Worm (Caenorhabditis elegans) whole organism, young adult: ENCODE results near the gene bath-42.

Experiments
- D2030.7 ChIP-seq: fragments of 200-800 bp; sonication (Bioruptor generic); IDR thresholded peaks from 2 replicates; pipeline ENCODE4 v1.3.6; 2022; ENCODE audit warnings: missing genetic modification reagents, missing genetic modification characterization, missing compliant biosample characterization
- F23B12.7 ChIP-seq: sonication (generic microtip); optimal IDR thresholded peaks from 2 replicates; lab custom pipeline; 2017; ENCODE audit warnings: missing genetic modification characterization, mild to moderate bottlenecking, missing compliant biosample characterization, antibody characterized with exemption, moderate library complexity; ENCODE audit not compliant: insufficient read depth
- F37B4.10 ChIP-seq: fragments of 200-800 bp; sonication (Bioruptor generic); IDR thresholded peaks from 2 replicates; pipeline ENCODE4 v1.3.6; 2022; ENCODE audit warnings: missing genetic modification characterization, missing compliant biosample characterization
- F39B2.1 ChIP-seq: fragments of 200-800 bp; sonication (Bioruptor generic); IDR thresholded peaks from 2 replicates; pipeline ENCODE4 v1.3.6; 2022; ENCODE audit warnings: missing genetic modification reagents, missing genetic modification characterization, missing compliant biosample characterization
- F57C9.4 ChIP-seq: sonication (generic microtip); optimal IDR thresholded peaks from 2 replicates; lab custom pipeline; 2017; ENCODE audit warnings: mild to moderate bottlenecking, missing genetic modification characterization, missing compliant biosample characterization
- K11D2.4 ChIP-seq: fragments of 200-800 bp; sonication (Bioruptor generic); IDR thresholded peaks from 2 replicates; pipeline ENCODE4 v1.3.6; 2022; ENCODE audit warnings: missing genetic modification reagents, missing genetic modification characterization, missing compliant biosample characterization
- Y53F4B.3 ChIP-seq: fragments of 200-800 bp; sonication (Bioruptor generic); IDR thresholded peaks from 2 replicates; pipeline ENCODE4 v1.3.6; 2022; ENCODE audit warnings: missing genetic modification reagents, missing genetic modification characterization, missing compliant biosample characterization
- Y79H2A.3 ChIP-seq: fragments of 200-800 bp; sonication (Bioruptor generic); conservative IDR thresholded peaks from 2 replicates; pipeline ENCODE4 v1.3.6; 2022; ENCODE audit warnings: missing genetic modification reagents, missing genetic modification characterization, missing compliant biosample characterization
- Y95B8A.8 ChIP-seq: fragments of 200-800 bp; sonication (Bioruptor generic); IDR thresholded peaks from 2 replicates; pipeline ENCODE4 v1.3.6; 2022; ENCODE audit warnings: missing genetic modification reagents, missing genetic modification characterization, missing compliant biosample characterization
- ZK185.1 ChIP-seq: sonication (generic microtip); optimal IDR thresholded peaks from 2 replicates; lab custom pipeline; 2016; ENCODE audit warnings: mild to moderate bottlenecking, missing genetic modification characterization, missing compliant biosample characterization; ENCODE audit not compliant: poor library complexity, severe bottlenecking
- akir-1 ChIP-seq: fragments of 200-800 bp; sonication (Bioruptor generic); optimal IDR thresholded peaks from 2 replicates; lab custom pipeline; 2018; ENCODE audit warnings: mild to moderate bottlenecking, missing genetic modification characterization, moderate library complexity, missing compliant biosample characterization
- attf-3 ChIP-seq: fragments of 200-800 bp; sonication (Bioruptor generic); conservative IDR thresholded peaks from 2 replicates; pipeline ENCODE4 v1.3.6; 2022; ENCODE audit warnings: missing genetic modification reagents, missing genetic modification characterization, missing compliant biosample characterization
- attf-5 ChIP-seq: fragments of 200-800 bp; sonication (Bioruptor generic); optimal IDR thresholded peaks from 2 replicates; lab custom pipeline; 2018; ENCODE audit warnings: mild to moderate bottlenecking, missing genetic modification characterization, missing compliant biosample characterization
- attf-6 ChIP-seq: fragments of 200-800 bp; sonication (Bioruptor generic); IDR thresholded peaks from 2 replicates; pipeline ENCODE4 v1.3.6; 2022; ENCODE audit warnings: missing genetic modification reagents, missing genetic modification characterization, missing compliant biosample characterization
- cebp-2 ChIP-seq: fragments of 200-800 bp; sonication (Bioruptor generic); IDR thresholded peaks from 2 replicates; pipeline ENCODE4 v1.3.6; 2022; ENCODE audit warnings: missing genetic modification characterization, missing compliant biosample characterization
- ceh-58 ChIP-seq: fragments of 200-800 bp; sonication (Bioruptor generic); IDR thresholded peaks from 2 replicates; pipeline ENCODE4 v1.3.6; 2022; ENCODE audit warnings: missing genetic modification characterization, missing compliant biosample characterization
- egl-18 ChIP-seq: fragments of 200-800 bp; sonication (Bioruptor generic); IDR thresholded peaks from 2 replicates; pipeline ENCODE4 v1.3.6; 2022; ENCODE audit warnings: missing genetic modification reagents, missing genetic modification characterization, missing compliant biosample characterization
- ekl-4 ChIP-seq: fragments of 200-800 bp; sonication (Bioruptor generic); IDR thresholded peaks from 2 replicates; pipeline ENCODE4 v1.3.6; 2022; ENCODE audit warnings: missing genetic modification reagents, missing genetic modification characterization, missing compliant biosample characterization
- fkh-3 ChIP-seq: sonication (generic microtip); optimal IDR thresholded peaks from 2 replicates; lab custom pipeline; 2016; ENCODE audit warnings: mild to moderate bottlenecking, missing genetic modification characterization, missing compliant biosample characterization
- hmg-1.2 ChIP-seq: fragments of 200-800 bp; sonication (Bioruptor generic); IDR thresholded peaks from 2 replicates; pipeline ENCODE4 v1.3.6; 2022; ENCODE audit warnings: missing genetic modification reagents, missing genetic modification characterization, missing compliant biosample characterization
- hrde-1 ChIP-seq: sonication (generic microtip); optimal IDR thresholded peaks from 2 replicates; lab custom pipeline; 2016; ENCODE audit warnings: missing genetic modification characterization, mild to moderate bottlenecking, missing compliant biosample characterization, moderate library complexity, missing genotype, missing genetic modification reagents, borderline replicate concordance
- lin-26 ChIP-seq: fragments of 200-800 bp; sonication (Bioruptor generic); IDR thresholded peaks from 2 replicates; pipeline ENCODE4 v1.3.6; 2022; ENCODE audit warnings: missing genetic modification reagents, missing genetic modification characterization, missing compliant biosample characterization
- lin-35 ChIP-seq, 3 experiments: fragments of 150-350 bp in 2 of 3; sonication (generic microtip) in 1 of 3; optimal IDR thresholded peaks; 2 replicates each; lab custom pipeline; 2014 to 2018; ENCODE audit warnings: missing biosample characterization in 3 of 3, missing genetic modification characterization in 3 of 3, missing genetic modification reagents in 3 of 3
- lin-40 ChIP-seq: sonication (generic microtip); optimal IDR thresholded peaks from 2 replicates; lab custom pipeline; 2016; ENCODE audit warnings: missing genetic modification characterization, mild to moderate bottlenecking, missing compliant biosample characterization, missing genotype, missing genetic modification reagents
- mel-28 ChIP-seq: sonication (generic microtip); optimal IDR thresholded peaks from 2 replicates; lab custom pipeline; 2016; ENCODE audit warnings: borderline replicate concordance, mild to moderate bottlenecking, missing genetic modification characterization, missing compliant biosample characterization
- mxl-1 ChIP-seq: sonication (generic microtip); optimal IDR thresholded peaks from 2 replicates; lab custom pipeline; 2016; ENCODE audit warnings: missing genetic modification characterization, missing compliant biosample characterization
- nfya-1 ChIP-seq: sonication (generic microtip); optimal IDR thresholded peaks from 2 replicates; lab custom pipeline; 2017; ENCODE audit warnings: antibody characterized with exemption, missing compliant biosample characterization, missing genetic modification characterization, borderline replicate concordance; ENCODE audit not compliant: insufficient read depth
- nhr-179 ChIP-seq: sonication (generic microtip); optimal IDR thresholded peaks from 2 replicates; lab custom pipeline; 2016; ENCODE audit warnings: mild to moderate bottlenecking, missing genetic modification characterization, missing compliant biosample characterization
- nhr-27 ChIP-seq: fragments of 200-800 bp; sonication (Bioruptor generic); optimal IDR thresholded peaks from 2 replicates; lab custom pipeline; 2018; ENCODE audit warnings: mild to moderate bottlenecking, missing genetic modification characterization, moderate library complexity, missing compliant biosample characterization
- nhr-80 ChIP-seq: sonication (generic microtip); optimal IDR thresholded peaks from 2 replicates; lab custom pipeline; 2016; ENCODE audit warnings: missing genetic modification characterization, missing compliant biosample characterization
- nhr-90 ChIP-seq: sonication (generic microtip); optimal IDR thresholded peaks from 2 replicates; lab custom pipeline; 2016; ENCODE audit warnings: missing genotype, mild to moderate bottlenecking, missing genetic modification characterization, missing compliant biosample characterization
- pha-4 ChIP-seq: fragments of 150-350 bp; sonication (generic microtip); optimal IDR thresholded peaks from 2 replicates; lab custom pipeline; 2014; ENCODE audit warnings: missing biosample characterization, missing genetic modification reagents, missing genetic modification characterization
- rpc-1 ChIP-seq, 2 experiments: fragments of 150-350 bp in 1 of 2; sonication (generic microtip) in 1 of 2; optimal IDR thresholded peaks; 2 replicates each; lab custom pipeline; 2014 to 2018; ENCODE audit warnings: missing biosample characterization in 1 of 2, missing genetic modification characterization in 1 of 2, missing genetic modification reagents in 1 of 2, missing genotype in 1 of 2
- somi-1 ChIP-seq: fragments of 200-800 bp; sonication (Bioruptor generic); optimal IDR thresholded peaks from 2 replicates; lab custom pipeline; 2018; ENCODE audit warnings: mild to moderate bottlenecking, missing genetic modification characterization, missing compliant biosample characterization
- sptf-2 ChIP-seq: fragments of 200-800 bp; sonication (Bioruptor generic); optimal IDR thresholded peaks from 2 replicates; lab custom pipeline; 2018; ENCODE audit warnings: mild to moderate bottlenecking, missing genetic modification characterization, missing compliant biosample characterization
- tbp1 ChIP-seq: fragments of 200-800 bp; sonication (Bioruptor generic); optimal IDR thresholded peaks from 2 replicates; lab custom pipeline; 2018; ENCODE audit warnings: mild to moderate bottlenecking, missing genetic modification characterization, missing compliant biosample characterization
- tlf-1 ChIP-seq: fragments of 200-800 bp; sonication (Bioruptor generic); optimal IDR thresholded peaks from 2 replicates; lab custom pipeline; 2018; ENCODE audit warnings: mild to moderate bottlenecking, missing genetic modification characterization, missing compliant biosample characterization
- unc-62 ChIP-seq: fragments of 150-350 bp; optimal IDR thresholded peaks from 2 replicates; lab custom pipeline; 2014; ENCODE audit warnings: missing biosample characterization, missing genetic modification reagents, missing genetic modification characterization
- zim-3 ChIP-seq: sonication (generic microtip); optimal IDR thresholded peaks from 2 replicates; lab custom pipeline; 2017; ENCODE audit warnings: mild to moderate bottlenecking, missing genetic modification characterization, moderate library complexity, missing compliant biosample characterization
- ztf-25 ChIP-seq: fragments of 200-800 bp; sonication (Bioruptor generic); IDR thresholded peaks from 2 replicates; pipeline ENCODE4 v1.3.6; 2022; ENCODE audit warnings: missing genetic modification reagents, missing genetic modification characterization, missing compliant biosample characterization
- ztf-26 ChIP-seq: sonication (generic microtip); optimal IDR thresholded peaks from 2 replicates; lab custom pipeline; 2017; ENCODE audit warnings: missing genetic modification characterization, missing compliant biosample characterization
- ztf-28 ChIP-seq: fragments of 200-800 bp; sonication (Bioruptor generic); IDR thresholded peaks from 2 replicates; pipeline ENCODE4 v1.3.6; 2022; ENCODE audit warnings: missing genetic modification reagents, missing genetic modification characterization, missing compliant biosample characterization
- ztf-3 ChIP-seq: fragments of 200-800 bp; sonication (Bioruptor generic); optimal IDR thresholded peaks from 2 replicates; lab custom pipeline; 2018; ENCODE audit warnings: mild to moderate bottlenecking, missing genetic modification characterization, missing compliant biosample characterization

Gene bath-42

ce11 chrIII:8124323-8124722 is 38.9 kb downstream of the bath-42 start:
- TF ChIP-seq F39B2.1 (GFP tag; lab: Robert Waterston, UW) (no peak), pha-4 (tag; lab: Kevin White, UChicago) (no peak), hmg-1.2 (GFP tag; lab: Robert Waterston, UW) (peak; percentile 63; the same call in 1 of the 2 replicates), ztf-25 (GFP tag; lab: Robert Waterston, UW) (no peak), nhr-80 (peak; percentile 62), F37B4.10 (GFP tag; lab: Robert Waterston, UW) (no peak), ceh-58 (GFP tag; lab: Robert Waterston, UW) (no peak), fkh-3 (no peak), rpc-1 (optimal IDR thresholded peaks at IDR 0.05; lab: Kevin White, UChicago) (no peak), rpc-1 (tag; optimal IDR thresholded peaks at IDR 0.05; lab: Kevin White, UChicago) (no peak), attf-5 (GFP tag; lab: Kevin White, UChicago) (peak; percentile 9), cebp-2 (GFP tag; lab: Robert Waterston, UW) (no peak), ZK185.1 (tag; lab: Kevin White, UChicago) (no peak), hrde-1 (tag; lab: Kevin White, UChicago) (no peak), Y95B8A.8 (no peak), F23B12.7 (tag; lab: Kevin White, UChicago) (peak; percentile 54), nhr-179 (tag; lab: Kevin White, UChicago) (no peak), attf-6 (GFP tag; lab: Robert Waterston, UW) (no peak), unc-62 (GFP tag; lab: Kevin White, UChicago) (no peak), lin-35 (GFP tag; optimal IDR thresholded peaks at IDR 0.05; lab: Kevin White, UChicago) (peak in 1 of 3 experiments; percentile 49), F57C9.4 (tag; lab: Kevin White, UChicago) (no peak), ztf-28 (no peak), tbp1 (GFP tag; lab: Kevin White, UChicago) (peak; percentile 4), D2030.7 (GFP tag; lab: Robert Waterston, UW) (no peak), zim-3 (tag; lab: Kevin White, UChicago) (no peak), egl-18 (no peak), K11D2.4 (GFP tag; lab: Robert Waterston, UW) (no peak), Y79H2A.3 (GFP tag; lab: Robert Waterston, UW) (no peak), sptf-2 (GFP tag; lab: Kevin White, UChicago) (no peak), nhr-27 (no peak), ztf-26 (tag; lab: Kevin White, UChicago) (no peak), ztf-3 (GFP tag; lab: Kevin White, UChicago) (no peak), mel-28 (tag; lab: Kevin White, UChicago) (no peak), akir-1 (GFP tag; lab: Kevin White, UChicago) (no peak), nfya-1 (no peak), tlf-1 (GFP tag; lab: Kevin White, UChicago) (no peak), lin-40 (tag; lab: Kevin White, UChicago) (peak; percentile 44), ekl-4 (GFP tag; lab: Robert Waterston, UW) (no peak), attf-3 (no peak), lin-26 (GFP tag; lab: Robert Waterston, UW) (no peak), somi-1 (peak; percentile 34), mxl-1 (tag; lab: Kevin White, UChicago) (no peak), nhr-90 (tag; lab: Kevin White, UChicago) (no peak), Y53F4B.3 (no peak)
